Worm (Caenorhabditis elegans) whole organism, L4/young adult: ENCODE measurements around the gene F36D3.5.

Experiments
- W03F9.2 ChIP-seq: fragments of 150-350 bp; optimal IDR thresholded peaks from 2 replicates; lab custom pipeline; 2014; ENCODE audit warnings: missing biosample characterization, missing genetic modification characterization
- dao-5 ChIP-seq: sonication (generic microtip); optimal IDR thresholded peaks from 2 replicates; lab custom pipeline; 2016; ENCODE audit warnings: missing genotype, missing genetic modification characterization, moderate library complexity, missing compliant biosample characterization
- him-1 ChIP-seq: sonication (generic microtip); optimal IDR thresholded peaks from 2 replicates; lab custom pipeline; 2016; ENCODE audit warnings: missing genotype, missing genetic modification reagents, missing genetic modification characterization, missing compliant biosample characterization

ce11 chrV:16494359-16494758 is 20.7 kb downstream of the F36D3.5 start, which contains the start of gene comt-2:
- no peak for TF ChIP-seq W03F9.2
- TF ChIP-seq him-1: no peak
- no peak for TF ChIP-seq dao-5 (tag; lab: Kevin White, UChicago)
